Fruit fly (Drosophila melanogaster): ENCODE data around the gene frc.

Gene frc

DNA sequence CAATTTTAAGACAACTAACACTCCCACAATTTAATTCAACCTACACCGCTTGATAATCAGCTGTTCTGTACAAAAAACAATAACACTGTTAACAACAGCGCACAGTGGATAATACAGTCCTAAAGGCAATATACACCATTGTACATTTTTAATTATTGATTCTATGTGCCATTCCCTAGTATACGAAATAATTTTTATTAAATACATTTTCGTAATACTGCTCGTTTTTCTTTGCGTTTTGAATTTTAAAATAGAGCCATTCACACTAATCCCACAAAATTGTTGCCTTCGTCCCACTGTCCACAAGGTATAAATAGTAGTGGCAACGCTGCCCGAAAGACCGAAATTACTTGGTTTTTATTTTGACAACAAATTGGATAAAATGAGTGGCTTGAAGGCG is 565 bp upstream of the frc start, which contains the start of the genes Coq4 and CG32176 (continued):
- TF ChIP-seq ssp (GFP tag; IDR thresholded peaks at IDR 0.05), result peak; percentile 92
- peak; percentile 96 for TF ChIP-seq gsb-n (tag; optimal IDR thresholded peaks at IDR 0.05)
- peak; percentile 93 for TF ChIP-seq psq (GFP tag; optimal IDR thresholded peaks at IDR 0.05)
- TF ChIP-seq GATAe (GFP tag; conservative IDR thresholded peaks at IDR 0.05), result peak; percentile 80
- peak; percentile 81 for TF ChIP-seq Deaf1 (tag; optimal IDR thresholded peaks at IDR 0.05)
- peak; percentile 98 for TF ChIP-seq CG12744 (GFP tag; optimal IDR thresholded peaks at IDR 0.05)
- TF ChIP-seq Sox102F (GFP tag; optimal IDR thresholded peaks at IDR 0.05), result peak; percentile 99
- TF ChIP-seq Blimp-1 (GFP tag; optimal IDR thresholded peaks at IDR 0.05), result peak; percentile 96
- TF ChIP-seq CG33557 (GFP tag; optimal IDR thresholded peaks at IDR 0.05), result peak; percentile 95
- TF ChIP-seq Nf-YC (tag; optimal IDR thresholded peaks at IDR 0.05), result peak; percentile 89
- peak; percentile 55; the same call in 1 of the 2 replicates for TF ChIP-seq unc-4 (GFP tag; IDR thresholded peaks at IDR 0.05; ENCODE audit: partially characterized antibody)
- peak; percentile 91 for TF ChIP-seq odd (GFP tag; optimal IDR thresholded peaks at IDR 0.05)
- TF ChIP-seq CG10979 (tag; optimal IDR thresholded peaks at IDR 0.05), result peak; percentile 96
- peak; percentile 65; the same call in 3 of the 4 replicates for TF ChIP-seq Dll (GFP tag; IDR thresholded peaks at IDR 0.05; ENCODE audit: partially characterized antibody)
- peak; percentile 86 for TF ChIP-seq Lim3 (GFP tag; IDR thresholded peaks at IDR 0.05)
- TF ChIP-seq HLH4C (GFP tag; IDR thresholded peaks at IDR 0.05; ENCODE audit: partially characterized antibody), result peak; percentile 62
- peak; percentile 44; the same call in 1 of the 3 replicates for TF ChIP-seq hb (GFP tag; IDR thresholded peaks at IDR 0.05; ENCODE audit: partially characterized antibody)
- TF ChIP-seq lola (GFP tag; optimal IDR thresholded peaks at IDR 0.05), result peak in 1 of 3 experiments; percentile 96
- TF ChIP-seq CG8478 (optimal IDR thresholded peaks at IDR 0.05), result no peak
- peak; percentile 95 for TF ChIP-seq dimm (GFP tag; IDR thresholded peaks at IDR 0.05)
- TF ChIP-seq sens-2 (GFP tag; IDR thresholded peaks at IDR 0.05), result peak; percentile 96
- TF ChIP-seq CG11398 (GFP tag; optimal IDR thresholded peaks at IDR 0.05), result peak; percentile 95
- peak; percentile 48 for TF ChIP-seq Scr (GFP tag; IDR thresholded peaks at IDR 0.05; ENCODE audit: partially characterized antibody)
- peak; percentile 98 for TF ChIP-seq CG12155 (GFP tag; optimal IDR thresholded peaks at IDR 0.05)
- TF ChIP-seq Atf3 (GFP tag; optimal IDR thresholded peaks at IDR 0.05), result peak; percentile 98
- peak; percentile 88 for TF ChIP-seq ac (GFP tag; optimal IDR thresholded peaks at IDR 0.05)
- TF ChIP-seq CG3847 (GFP tag; IDR thresholded peaks at IDR 0.05), result peak; percentile 98
- peak; percentile 81 for TF ChIP-seq fd102C (GFP tag; optimal IDR thresholded peaks at IDR 0.05)
- peak; percentile 91 for TF ChIP-seq D19B (GFP tag; optimal IDR thresholded peaks at IDR 0.05)
- TF ChIP-seq Gsc (GFP tag; IDR thresholded peaks at IDR 0.05), result peak; percentile 93
- peak; percentile 97 for TF ChIP-seq Rx (GFP tag; IDR thresholded peaks at IDR 0.05)
- TF ChIP-seq Fer2 (tag; optimal IDR thresholded peaks at IDR 0.05), result peak; percentile 97
- no peak for TF ChIP-seq cad (GFP tag; optimal IDR thresholded peaks at IDR 0.05)
- TF ChIP-seq exex (tag; optimal IDR thresholded peaks at IDR 0.05), result peak; percentile 83
- TF ChIP-seq CG30403 (GFP tag; optimal IDR thresholded peaks at IDR 0.05), result peak; percentile 99
- peak; percentile 95 for TF ChIP-seq CG4328 (GFP tag; optimal IDR thresholded peaks at IDR 0.05)
- TF ChIP-seq CG13424 (tag; optimal IDR thresholded peaks at IDR 0.05), result peak; percentile 98
- peak; percentile 98 for TF ChIP-seq dysf (GFP tag; IDR thresholded peaks at IDR 0.05)
- peak; percentile 94 for TF ChIP-seq Bdp1 (GFP tag; optimal IDR thresholded peaks at IDR 0.05)
- TF ChIP-seq CG8765 (GFP tag; IDR thresholded peaks at IDR 0.05), result peak; percentile 97
- TF ChIP-seq CG8290 (GFP tag; optimal IDR thresholded peaks at IDR 0.05), result peak; percentile 97
- TF ChIP-seq CG8290 (tag; optimal IDR thresholded peaks at IDR 0.05), result peak; percentile 85 to 99
- TF ChIP-seq CG3838 (GFP tag; optimal IDR thresholded peaks at IDR 0.05), result peak; percentile 96
- TF ChIP-seq knrl (GFP tag; IDR thresholded peaks at IDR 0.05; ENCODE audit: partially characterized antibody), result peak; percentile 71
- TF ChIP-seq CG11560 (tag; IDR thresholded peaks at IDR 0.05), result peak; percentile 89
- peak; percentile 100 for TF ChIP-seq Ets65A (GFP tag)
- peak; percentile 97 for TF ChIP-seq al (GFP tag; IDR thresholded peaks at IDR 0.05)
- peak; percentile 91 for TF ChIP-seq sqz (GFP tag; optimal IDR thresholded peaks at IDR 0.05)
- TF ChIP-seq unpg (GFP tag; optimal IDR thresholded peaks at IDR 0.05), result peak; percentile 99
- peak; percentile 96 for TF ChIP-seq CG14710 (tag; optimal IDR thresholded peaks at IDR 0.05)
- TF ChIP-seq Adf1 (GFP tag; IDR thresholded peaks at IDR 0.05), result peak; percentile 86
